Worm (Caenorhabditis elegans): Measurements from ENCODE around the gene let-765.

- TF ChIP-seq unc-86 (tag; optimal IDR thresholded peaks at IDR 0.05) (no peak), ama-1 (optimal IDR thresholded peaks at IDR 0.05) (no peak), lin-11 (tag; optimal IDR thresholded peaks at IDR 0.05) (no peak), elt-2 (tag; optimal IDR thresholded peaks at IDR 0.05) (no peak), pha-4 (tag; optimal IDR thresholded peaks at IDR 0.05) (no peak), npax-4 (tag; optimal IDR thresholded peaks at IDR 0.05) (no peak)
These were observed 19.4 kb downstream of the let-765 start, which contains the start of gene acr-21 for ce11 chrIII:6581585-6581984.

All from whole organism, late embryonic.